Fruit fly (Drosophila melanogaster) whole organism, embryonic: ENCODE results near the gene CG4278.
A peak's percentile ranks its signal among the peaks of the same experiment; 100 is the strongest.

Experiments
- BtbVII ChIP-seq: fragments of 200-800 bp; sonication (Bioruptor generic); optimal IDR thresholded peaks from 3 replicates; lab custom pipeline; 2017; ENCODE audit warnings: missing biosample characterization, mild to moderate bottlenecking, missing genetic modification characterization
- CG11398 ChIP-seq: fragments of 200-800 bp; sonication (Bioruptor generic); optimal IDR thresholded peaks from 2 replicates; lab custom pipeline; 2016; ENCODE audit warnings: missing biosample characterization, missing genetic modification characterization
- CG12155 ChIP-seq: fragments of 200-800 bp; sonication (Bioruptor generic); optimal IDR thresholded peaks from 3 replicates; lab custom pipeline; 2016; ENCODE audit warnings: missing biosample characterization, missing genetic modification characterization
- CG12299 ChIP-seq: fragments of 200-800 bp; sonication (Bioruptor generic); optimal IDR thresholded peaks from 2 replicates; lab custom pipeline; 2018; ENCODE audit warnings: missing biosample characterization, mild to moderate bottlenecking, missing genetic modification characterization
- CG15479 ChIP-seq: fragments of 200-800 bp; sonication (Bioruptor generic); optimal IDR thresholded peaks from 3 replicates; lab custom pipeline; 2019; ENCODE audit warnings: missing biosample characterization, mild to moderate bottlenecking, missing genetic modification characterization, moderate library complexity
- CG15514 ChIP-seq: fragments of 200-800 bp; sonication (Bioruptor generic); optimal IDR thresholded peaks from 3 replicates; lab custom pipeline; 2017; ENCODE audit warnings: missing biosample characterization, missing genetic modification characterization, mild to moderate bottlenecking, moderate library complexity, missing genetic modification reagents
- CG1603 ChIP-seq: fragments of 200-800 bp; sonication (Bioruptor generic); optimal IDR thresholded peaks from 2 replicates; lab custom pipeline; 2019; ENCODE audit warnings: missing biosample characterization, mild to moderate bottlenecking, missing genetic modification characterization, moderate library complexity
- CG17328 ChIP-seq: fragments of 200-800 bp; sonication (Bioruptor generic); IDR thresholded peaks from 2 replicates; pipeline ENCODE4 v1.3.6; 2022; ENCODE audit warnings: missing biosample characterization, missing genetic modification characterization
- CG18262 ChIP-seq: fragments of 200-800 bp; optimal IDR thresholded peaks from 3 replicates; lab custom pipeline; 2019; ENCODE audit warnings: missing biosample characterization, mild to moderate bottlenecking, missing genetic modification characterization, moderate library complexity
- CG18619 ChIP-seq: fragments of 200-800 bp; sonication (Bioruptor generic); optimal IDR thresholded peaks from 3 replicates; lab custom pipeline; 2017; ENCODE audit warnings: missing biosample characterization, mild to moderate bottlenecking, missing genetic modification characterization
- CG2199 ChIP-seq: fragments of 200-800 bp; sonication (Bioruptor generic); IDR thresholded peaks from 3 replicates; pipeline ENCODE4 v1.3.6; 2022; ENCODE audit warnings: missing biosample characterization, missing genetic modification characterization
- CG32532 ChIP-seq: fragments of 200-800 bp; sonication (Bioruptor generic); IDR thresholded peaks from 2 replicates; pipeline ENCODE4 v1.3.6; 2022; ENCODE audit warnings: missing biosample characterization, missing genetic modification characterization
- CG33213 ChIP-seq: fragments of 200-800 bp; sonication (Bioruptor generic); optimal IDR thresholded peaks from 3 replicates; lab custom pipeline; 2016; ENCODE audit warnings: missing biosample characterization, missing genetic modification characterization
- D19A ChIP-seq: fragments of 200-800 bp; optimal IDR thresholded peaks from 3 replicates; lab custom pipeline; 2019; ENCODE audit warnings: missing biosample characterization, mild to moderate bottlenecking, missing genetic modification characterization, moderate library complexity
- Dip2 ChIP-seq: fragments of 200-800 bp; sonication (Bioruptor generic); IDR thresholded peaks from 2 replicates; pipeline ENCODE4 v1.3.6; 2022; ENCODE audit warnings: missing biosample characterization, missing genetic modification characterization
- Ets65A ChIP-seq: fragments of 200-800 bp; sonication (Bioruptor generic); peaks from one replicate; lab custom pipeline; 2016; ENCODE audit warnings: missing biosample characterization, missing genetic modification characterization
- Fer3 ChIP-seq: fragments of 200-800 bp; sonication (Bioruptor generic); optimal IDR thresholded peaks from 2 replicates; lab custom pipeline; 2018; ENCODE audit warnings: missing biosample characterization, mild to moderate bottlenecking, missing genetic modification characterization, moderate library complexity
- HLH3B ChIP-seq: fragments of 200-800 bp; sonication (Bioruptor generic); IDR thresholded peaks from 2 replicates; pipeline ENCODE4 v1.3.6; 2022; ENCODE audit warnings: missing biosample characterization, missing genetic modification characterization
- Hr78 ChIP-seq, 2 experiments: fragments of 200-800 bp in 1 of 2; fragments of >200 bp in 1 of 2; sonication (Bioruptor generic) in 1 of 2; optimal IDR thresholded peaks; 2 replicates each; lab custom pipeline; 2017 to 2019; ENCODE audit warnings: missing biosample characterization in 2 of 2, missing genetic modification characterization in 2 of 2, mild to moderate bottlenecking in 1 of 2, moderate library complexity in 1 of 2
- Lhr ChIP-seq: fragments of 200-800 bp; sonication (Bioruptor generic); optimal IDR thresholded peaks from 3 replicates; lab custom pipeline; 2017; ENCODE audit warnings: mild to moderate bottlenecking, missing biosample characterization, missing genetic modification reagents, missing genetic modification characterization
- Med ChIP-seq: fragments of 200-800 bp; sonication (Bioruptor generic); peaks from one replicate; lab custom pipeline; 2016; ENCODE audit warnings: missing biosample characterization, missing genetic modification characterization, mild to moderate bottlenecking, inconsistent platforms, moderate library complexity
- NC2β ChIP-seq: fragments of 200-800 bp; sonication (Bioruptor generic); optimal IDR thresholded peaks from 2 replicates; lab custom pipeline; 2016; ENCODE audit warnings: missing biosample characterization, missing genetic modification characterization
- Sry-δ ChIP-seq: fragments of 200-800 bp; sonication (Bioruptor generic); optimal IDR thresholded peaks from 2 replicates; lab custom pipeline; 2016; ENCODE audit warnings: missing biosample characterization, missing genetic modification characterization
- Usf ChIP-seq: fragments of 200-800 bp; sonication (Bioruptor generic); optimal IDR thresholded peaks from 2 replicates; lab custom pipeline; 2017; ENCODE audit warnings: missing genotype, missing biosample characterization, missing genetic modification characterization
- Xbp1 ChIP-seq: fragments of 200-800 bp; sonication (Bioruptor generic); optimal IDR thresholded peaks from 3 replicates; lab custom pipeline; 2016; ENCODE audit warnings: missing biosample characterization, mild to moderate bottlenecking, missing genetic modification characterization
- ase ChIP-seq: fragments of 200-800 bp; sonication (Bioruptor generic); IDR thresholded peaks from 3 replicates; pipeline ENCODE4 v1.3.6; 2022; ENCODE audit warnings: missing biosample characterization, missing genetic modification characterization
- ash1 ChIP-seq: fragments of 200-800 bp; sonication (Bioruptor generic); optimal IDR thresholded peaks from 2 replicates; lab custom pipeline; 2018; ENCODE audit warnings: missing biosample characterization, mild to moderate bottlenecking, missing genetic modification characterization
- chif ChIP-seq, 2 experiments: fragments of 200-800 bp; sonication (Bioruptor generic); optimal IDR thresholded peaks; 3 replicates each; lab custom pipeline; 2016; ENCODE audit warnings: missing biosample characterization in 2 of 2, missing genetic modification characterization in 2 of 2
- chinmo ChIP-seq: fragments of 200-800 bp; sonication (Bioruptor generic); IDR thresholded peaks from 4 replicates; pipeline ENCODE4 v1.3.6; 2022; ENCODE audit warnings: missing biosample characterization, missing genetic modification characterization; ENCODE audit not compliant: partially characterized antibody
- ci ChIP-seq: fragments of 200-800 bp; sonication (Bioruptor generic); IDR thresholded peaks from 3 replicates; pipeline ENCODE4 v1.3.6; 2022; ENCODE audit warnings: missing biosample characterization, missing genetic modification characterization
- crol ChIP-seq: fragments of 200-800 bp; sonication (Bioruptor generic); IDR thresholded peaks from 2 replicates; pipeline ENCODE4 v1.3.6; 2022; ENCODE audit warnings: missing biosample characterization, missing genetic modification characterization
- cwo ChIP-seq: fragments of 200-800 bp; sonication (Bioruptor generic); optimal IDR thresholded peaks from 3 replicates; lab custom pipeline; 2017; ENCODE audit warnings: missing biosample characterization, missing genetic modification characterization, mild to moderate bottlenecking, moderate library complexity, missing genetic modification reagents
- jumu ChIP-seq: fragments of 200-800 bp; sonication (Bioruptor generic); optimal IDR thresholded peaks from 3 replicates; lab custom pipeline; 2016; ENCODE audit warnings: missing biosample characterization, missing genetic modification characterization
- kni ChIP-seq: fragments of 200-800 bp; sonication (Bioruptor generic); optimal IDR thresholded peaks from 3 replicates; lab custom pipeline; 2017; ENCODE audit warnings: mild to moderate bottlenecking, missing biosample characterization, missing genetic modification reagents, missing genetic modification characterization
- lab ChIP-seq: fragments of 200-800 bp; sonication (Bioruptor generic); optimal IDR thresholded peaks from 3 replicates; lab custom pipeline; 2017; ENCODE audit warnings: missing biosample characterization, missing genetic modification characterization, mild to moderate bottlenecking, moderate library complexity, missing genetic modification reagents
- seq ChIP-seq: fragments of 200-800 bp; sonication (Bioruptor generic); IDR thresholded peaks from 2 replicates; pipeline ENCODE4 v1.3.6; 2022; ENCODE audit warnings: missing biosample characterization, missing genetic modification characterization
- sisA ChIP-seq: fragments of 200-800 bp; sonication (Bioruptor generic); IDR thresholded peaks from 2 replicates; pipeline ENCODE4 v1.3.6; 2022; ENCODE audit warnings: missing biosample characterization, missing genetic modification characterization
- sr ChIP-seq: fragments of 200-800 bp; sonication (Bioruptor generic); IDR thresholded peaks from 3 replicates; pipeline ENCODE4 v1.3.6; 2022; ENCODE audit warnings: missing biosample characterization, missing genetic modification characterization
- unpg ChIP-seq: fragments of 200-800 bp; sonication (Bioruptor generic); optimal IDR thresholded peaks from 3 replicates; lab custom pipeline; 2018; ENCODE audit warnings: missing biosample characterization, mild to moderate bottlenecking, missing genetic modification characterization, moderate library complexity

CG4278 gene

dm6 chr2L:16315027-16315426, 11.8 kb upstream of the CG4278 start (continued):
- TF ChIP-seq CG17328 (GFP tag; lab: Robert Waterston, UW) (no peak), jumu (GFP tag; lab: Kevin White, UChicago) (no peak), ci (peak; percentile 48; the same call in 1 of the 3 replicates), ase (GFP tag; lab: Robert Waterston, UW) (no peak)
- TF ChIP-seq, all 482 proteins: peak for 72

dm6 chr2L:16315844-16316243, 11.0 kb upstream of the CG4278 start:
- TF ChIP-seq BtbVII (GFP tag; lab: Kevin White, UChicago) (peak; percentile 12), Med (GFP tag; lab: Kevin White, UChicago) (peak; percentile 50), CG18619 (GFP tag; lab: Kevin White, UChicago) (no peak), cwo (GFP tag; lab: Kevin White, UChicago) (peak; percentile 77)

dm6 chr2L:16316410-16316809, 10.5 kb upstream of the CG4278 start:
- no peak for TF ChIP-seq CG12299
- TF ChIP-seq Lhr (GFP tag; lab: Kevin White, UChicago) = no peak
- TF ChIP-seq NC2β (GFP tag; lab: Kevin White, UChicago) = no peak
- no peak for TF ChIP-seq kni (GFP tag; lab: Kevin White, UChicago)
- TF ChIP-seq chif (GFP tag; optimal IDR thresholded peaks at IDR 0.05; lab: Kevin White, UChicago) = no peak
- 0 out of 3 replicates have a peak, but pooled peaks have one; percentile 50 for TF ChIP-seq CG2199 (GFP tag; lab: Robert Waterston, UW)
- peak; percentile 64 for TF ChIP-seq Med (GFP tag; lab: Kevin White, UChicago)
- 0 out of 4 replicates have a peak, but pooled peaks have one; percentile 17 for TF ChIP-seq chinmo (GFP tag; lab: Robert Waterston, UW)
- TF ChIP-seq, all 482 proteins: peak for 3

dm6 chr2L:16317131-16317530, 9.7 kb upstream of the CG4278 start:
- no peak for TF ChIP-seq Usf (GFP tag; lab: Kevin White, UChicago)
- no peak for TF ChIP-seq CG11398 (GFP tag; lab: Kevin White, UChicago)
- no peak for TF ChIP-seq Fer3 (tag; lab: Kevin White, UChicago)
- TF ChIP-seq ci = 0 out of 3 replicates have a peak, but pooled peaks have one; percentile 23
- TF ChIP-seq CG15514 = no peak
- no peak for TF ChIP-seq CG32532 (GFP tag; lab: Robert Waterston, UW)
- TF ChIP-seq kni (GFP tag; lab: Kevin White, UChicago) = no peak
- 0 out of 2 replicates have a peak, but pooled peaks have one; percentile 18 for TF ChIP-seq seq (GFP tag; lab: Robert Waterston, UW)
- TF ChIP-seq sisA (GFP tag; lab: Robert Waterston, UW) = no peak
- TF ChIP-seq CG15479 (GFP tag; lab: Kevin White, UChicago) = no peak
- TF ChIP-seq CG33213 (GFP tag; lab: Kevin White, UChicago) = no peak
- TF ChIP-seq lab (GFP tag; lab: Kevin White, UChicago) = peak; percentile 1
- no peak for TF ChIP-seq ash1
- TF ChIP-seq crol (GFP tag; lab: Robert Waterston, UW) = 0 out of 2 replicates have a peak, but pooled peaks have one; percentile 50
- no peak for TF ChIP-seq CG18262 (tag; lab: Kevin White, UChicago)
- no peak for TF ChIP-seq Hr78 (GFP tag; optimal IDR thresholded peaks at IDR 0.05; lab: Kevin White, UChicago)
- TF ChIP-seq Med (GFP tag; lab: Kevin White, UChicago) = peak; percentile 52
- TF ChIP-seq sr (GFP tag; lab: Robert Waterston, UW) = 0 out of 3 replicates have a peak, but pooled peaks have one; percentile 25
- TF ChIP-seq CG1603 (tag; lab: Kevin White, UChicago) = no peak
- no peak for TF ChIP-seq Xbp1 (GFP tag; lab: Kevin White, UChicago)
- TF ChIP-seq CG12155 = no peak
- TF ChIP-seq HLH3B (GFP tag; lab: Robert Waterston, UW) = 0 out of 2 replicates have a peak, but pooled peaks have one; percentile 16
- TF ChIP-seq Ets65A = peak; percentile 17
- no peak for TF ChIP-seq unpg (GFP tag; lab: Kevin White, UChicago)
- no peak for TF ChIP-seq D19A (tag; lab: Kevin White, UChicago)
- TF ChIP-seq Sry-δ = no peak
- no peak for TF ChIP-seq Dip2 (GFP tag; lab: Robert Waterston, UW)
